Worm (Caenorhabditis elegans): Measurements from ENCODE around the gene C16E9.2.

- no peak for TF ChIP-seq nhr-28 (tag; optimal IDR thresholded peaks at IDR 0.05)
- TF ChIP-seq zag-1 (tag; optimal IDR thresholded peaks at IDR 0.05) = no peak
- TF ChIP-seq vab-15 (tag; optimal IDR thresholded peaks at IDR 0.05) = no peak
- no peak for TF ChIP-seq aha-1 (tag; optimal IDR thresholded peaks at IDR 0.05)
- no peak for TF ChIP-seq zip-4 (GFP tag; optimal IDR thresholded peaks at IDR 0.05)
- no peak for TF ChIP-seq ztf-11 (tag; optimal IDR thresholded peaks at IDR 0.05)
- no peak for TF ChIP-seq egl-27 (tag; optimal IDR thresholded peaks at IDR 0.05)
- no peak for TF ChIP-seq nhr-20 (tag; optimal IDR thresholded peaks at IDR 0.05)
- no peak for TF ChIP-seq ces-1 (GFP tag; optimal IDR thresholded peaks at IDR 0.05)
- TF ChIP-seq elt-2 (tag; optimal IDR thresholded peaks at IDR 0.05) = no peak
- TF ChIP-seq nhr-237 (tag; optimal IDR thresholded peaks at IDR 0.05) = no peak
- no peak for TF ChIP-seq nhr-77 (tag; optimal IDR thresholded peaks at IDR 0.05)
Observed at ce11 chrX:6888208-6888607, 47.3 kb upstream of the C16E9.2 start.
